Worm (Caenorhabditis elegans): ENCODE data around the gene K08F8.15.

- TF ChIP-seq him-1 (tag; optimal IDR thresholded peaks at IDR 0.05) (no peak), dao-5 (tag; optimal IDR thresholded peaks at IDR 0.05) (no peak)
Measured at ce11 chrII:8742006-8742847, 24.4 kb upstream of the K08F8.15 start.
